Fruit fly (Drosophila melanogaster) whole organism, embryonic: Measurements from ENCODE around the gene scpr-A.

Experiments used
- Bdp1 ChIP-seq: fragments of 200-800 bp; sonication (Bioruptor generic); optimal IDR thresholded peaks from 3 replicates; lab custom pipeline; 2016; ENCODE audit warnings: missing biosample characterization, missing genetic modification characterization
- CG10321 ChIP-seq: fragments of 200-800 bp; sonication (Bioruptor generic); IDR thresholded peaks from 2 replicates; pipeline ENCODE4 v1.3.6; 2022; ENCODE audit warnings: missing biosample characterization, missing genetic modification characterization
- CG11085 ChIP-seq: fragments of 200-800 bp; sonication (Bioruptor generic); IDR thresholded peaks from 2 replicates; pipeline ENCODE4 v1.3.6; 2022; ENCODE audit warnings: missing biosample characterization, missing genetic modification characterization
- CG11093 ChIP-seq: fragments of 200-800 bp; sonication (Bioruptor generic); IDR thresholded peaks from 3 replicates; pipeline ENCODE4 v1.3.6; 2022; ENCODE audit warnings: missing biosample characterization, missing genetic modification characterization
- CG12236 ChIP-seq: fragments of 200-800 bp; sonication (Bioruptor generic); optimal IDR thresholded peaks from 2 replicates; lab custom pipeline; 2016; ENCODE audit warnings: missing biosample characterization, missing genetic modification characterization
- CG13296 ChIP-seq: fragments of 200-800 bp; sonication (Bioruptor generic); optimal IDR thresholded peaks from 3 replicates; lab custom pipeline; 2018; ENCODE audit warnings: missing biosample characterization, mild to moderate bottlenecking, missing genetic modification characterization
- CG13775 ChIP-seq: fragments of 200-800 bp; sonication (Bioruptor generic); optimal IDR thresholded peaks from 3 replicates; lab custom pipeline; 2017; ENCODE audit warnings: missing biosample characterization, mild to moderate bottlenecking, missing genetic modification characterization
- CG15269 ChIP-seq: fragments of 200-800 bp; sonication (Bioruptor generic); optimal IDR thresholded peaks from 2 replicates; lab custom pipeline; 2018; ENCODE audit warnings: missing biosample characterization, mild to moderate bottlenecking, missing genetic modification characterization, moderate library complexity
- CG1603 ChIP-seq: fragments of 200-800 bp; sonication (Bioruptor generic); optimal IDR thresholded peaks from 2 replicates; lab custom pipeline; 2019; ENCODE audit warnings: missing biosample characterization, mild to moderate bottlenecking, missing genetic modification characterization, moderate library complexity
- CG1647 ChIP-seq: fragments of 200-800 bp; sonication (Bioruptor generic); optimal IDR thresholded peaks from 3 replicates; lab custom pipeline; 2016; ENCODE audit warnings: missing biosample characterization, missing genetic modification characterization
- CG17568 ChIP-seq: fragments of 200-800 bp; sonication (Bioruptor generic); optimal IDR thresholded peaks from 2 replicates; lab custom pipeline; 2018; ENCODE audit warnings: missing biosample characterization, mild to moderate bottlenecking, missing genetic modification characterization, moderate library complexity
- CG2116 ChIP-seq: fragments of 200-800 bp; sonication (Bioruptor generic); optimal IDR thresholded peaks from 3 replicates; lab custom pipeline; 2018; ENCODE audit warnings: missing biosample characterization, mild to moderate bottlenecking, missing genetic modification characterization
- CG2199 ChIP-seq: fragments of 200-800 bp; sonication (Bioruptor generic); IDR thresholded peaks from 3 replicates; pipeline ENCODE4 v1.3.6; 2022; ENCODE audit warnings: missing biosample characterization, missing genetic modification characterization
- CG30431 ChIP-seq: fragments of 200-800 bp; sonication (Bioruptor generic); optimal IDR thresholded peaks from 2 replicates; lab custom pipeline; 2017; ENCODE audit warnings: missing biosample characterization, missing genetic modification characterization
- CG4282 ChIP-seq: fragments of 200-800 bp; sonication (Bioruptor generic); optimal IDR thresholded peaks from 2 replicates; lab custom pipeline; 2016; ENCODE audit warnings: missing biosample characterization, missing genetic modification characterization
- CG9437 ChIP-seq: fragments of 200-800 bp; sonication (Bioruptor generic); optimal IDR thresholded peaks from 2 replicates; lab custom pipeline; 2018; ENCODE audit warnings: missing biosample characterization, mild to moderate bottlenecking, missing genetic modification characterization
- Camta ChIP-seq: fragments of 200-800 bp; sonication (Bioruptor generic); optimal IDR thresholded peaks from 2 replicates; lab custom pipeline; 2016; ENCODE audit warnings: missing biosample characterization, missing genetic modification characterization
- CrebB ChIP-seq: fragments of 200-800 bp; sonication (Bioruptor generic); optimal IDR thresholded peaks from 3 replicates; lab custom pipeline; 2018; ENCODE audit warnings: missing biosample characterization, mild to moderate bottlenecking, missing genetic modification characterization
- Dek ChIP-seq: fragments of 200-800 bp; sonication (Bioruptor generic); optimal IDR thresholded peaks from 3 replicates; lab custom pipeline; 2019; ENCODE audit warnings: missing biosample characterization, mild to moderate bottlenecking, missing genetic modification characterization, moderate library complexity
- E2f1 ChIP-seq: fragments of 200-800 bp; sonication (Bioruptor generic); IDR thresholded peaks from 2 replicates; pipeline ENCODE4 v1.3.6; 2022; ENCODE audit warnings: missing biosample characterization, missing genetic modification characterization
- Fer1 ChIP-seq: fragments of 200-800 bp; sonication (Bioruptor generic); optimal IDR thresholded peaks from 2 replicates; lab custom pipeline; 2017; ENCODE audit warnings: missing biosample characterization, mild to moderate bottlenecking, missing genetic modification characterization
- Gsc ChIP-seq: fragments of 200-800 bp; sonication (Bioruptor generic); IDR thresholded peaks from 2 replicates; pipeline ENCODE4 v1.3.6; 2022; ENCODE audit warnings: missing biosample characterization, missing genetic modification characterization
- Med ChIP-seq: fragments of 200-800 bp; sonication (Bioruptor generic); peaks from one replicate; lab custom pipeline; 2016; ENCODE audit warnings: missing biosample characterization, missing genetic modification characterization, mild to moderate bottlenecking, inconsistent platforms, moderate library complexity
- Poxn ChIP-seq: fragments of 200-800 bp; sonication (Bioruptor generic); IDR thresholded peaks from 2 replicates; pipeline ENCODE4 v1.3.6; 2022; ENCODE audit warnings: missing biosample characterization, missing genetic modification characterization
- Sin3A ChIP-seq: fragments of >200 bp; optimal IDR thresholded peaks from 2 replicates; lab custom pipeline; 2018
- Xbp1 ChIP-seq: fragments of 200-800 bp; sonication (Bioruptor generic); optimal IDR thresholded peaks from 3 replicates; lab custom pipeline; 2016; ENCODE audit warnings: missing biosample characterization, mild to moderate bottlenecking, missing genetic modification characterization
- aop ChIP-seq: fragments of 200-800 bp; sonication (Bioruptor generic); IDR thresholded peaks from 2 replicates; pipeline ENCODE4 v1.3.6; 2022; ENCODE audit warnings: missing biosample characterization, missing genetic modification characterization
- bab2 ChIP-seq: fragments of 200-800 bp; sonication (Bioruptor generic); optimal IDR thresholded peaks from 2 replicates; lab custom pipeline; 2016; ENCODE audit warnings: missing biosample characterization, missing genetic modification characterization
- bigmax ChIP-seq: fragments of 200-800 bp; sonication (Bioruptor generic); optimal IDR thresholded peaks from 2 replicates; lab custom pipeline; 2018; ENCODE audit warnings: missing biosample characterization, mild to moderate bottlenecking, missing genetic modification characterization
- br ChIP-seq: fragments of >200 bp; optimal IDR thresholded peaks from 2 replicates; lab custom pipeline; 2017
- dmrt99B ChIP-seq: fragments of 200-800 bp; sonication (Bioruptor generic); optimal IDR thresholded peaks from 2 replicates; lab custom pipeline; 2018; ENCODE audit warnings: missing biosample characterization, mild to moderate bottlenecking, missing genetic modification characterization, moderate library complexity
- esg ChIP-seq: fragments of 200-800 bp; sonication (Bioruptor generic); conservative IDR thresholded peaks from 2 replicates; pipeline ENCODE4 v1.3.6; 2022; ENCODE audit warnings: missing biosample characterization, missing genetic modification characterization
- fd102C ChIP-seq: fragments of 200-800 bp; sonication (Bioruptor generic); optimal IDR thresholded peaks from 2 replicates; lab custom pipeline; 2018; ENCODE audit warnings: missing biosample characterization, mild to moderate bottlenecking, missing genetic modification characterization, moderate library complexity
- grau ChIP-seq: fragments of 200-800 bp; optimal IDR thresholded peaks from 3 replicates; lab custom pipeline; 2019; ENCODE audit warnings: missing biosample characterization, mild to moderate bottlenecking, missing genetic modification characterization, moderate library complexity
- grn ChIP-seq: fragments of 200-800 bp; sonication (Bioruptor generic); optimal IDR thresholded peaks from 3 replicates; lab custom pipeline; 2017; ENCODE audit warnings: missing biosample characterization, missing genetic modification characterization
- gsb-n ChIP-seq: fragments of 200-800 bp; sonication (Bioruptor generic); optimal IDR thresholded peaks from 3 replicates; lab custom pipeline; 2018; ENCODE audit warnings: missing biosample characterization, mild to moderate bottlenecking, missing genetic modification characterization
- gt ChIP-seq: fragments of 200-800 bp; sonication (Bioruptor generic); IDR thresholded peaks from 2 replicates; pipeline ENCODE4 v1.3.6; 2022; ENCODE audit warnings: missing biosample characterization, missing genetic modification characterization
- hb ChIP-seq: fragments of 200-800 bp; sonication (Bioruptor generic); IDR thresholded peaks from 3 replicates; pipeline ENCODE4 v1.3.6; 2022; ENCODE audit warnings: missing biosample characterization, missing genetic modification characterization; ENCODE audit not compliant: partially characterized antibody
- jigr1 ChIP-seq: fragments of 200-800 bp; sonication (Bioruptor generic); IDR thresholded peaks from 3 replicates; pipeline ENCODE4 v1.3.6; 2022; ENCODE audit warnings: missing biosample characterization, missing genetic modification characterization
- ken ChIP-seq: fragments of 200-800 bp; sonication (Bioruptor generic); IDR thresholded peaks from 3 replicates; pipeline ENCODE4 v1.3.6; 2022; ENCODE audit warnings: missing biosample characterization, missing genetic modification characterization
- kni ChIP-seq: fragments of 200-800 bp; sonication (Bioruptor generic); optimal IDR thresholded peaks from 3 replicates; lab custom pipeline; 2017; ENCODE audit warnings: mild to moderate bottlenecking, missing biosample characterization, missing genetic modification reagents, missing genetic modification characterization
- nerfin-1 ChIP-seq: fragments of 200-800 bp; sonication (Bioruptor generic); optimal IDR thresholded peaks from 3 replicates; lab custom pipeline; 2019; ENCODE audit warnings: missing biosample characterization, mild to moderate bottlenecking, missing genetic modification characterization, moderate library complexity
- schlank ChIP-seq: fragments of 200-800 bp; sonication (Bioruptor generic); optimal IDR thresholded peaks from 2 replicates; lab custom pipeline; 2018; ENCODE audit warnings: missing biosample characterization, mild to moderate bottlenecking, missing genetic modification characterization
- sd ChIP-seq: fragments of 200-800 bp; sonication (Bioruptor generic); optimal IDR thresholded peaks from 3 replicates; lab custom pipeline; 2018; ENCODE audit warnings: missing biosample characterization, mild to moderate bottlenecking, missing genetic modification characterization, moderate library complexity
- tin ChIP-seq: fragments of 200-800 bp; sonication (Bioruptor generic); optimal IDR thresholded peaks from 3 replicates; lab custom pipeline; 2016; ENCODE audit warnings: missing biosample characterization, missing genetic modification characterization
- unc-4 ChIP-seq: fragments of 200-800 bp; sonication (Bioruptor generic); IDR thresholded peaks from 2 replicates; pipeline ENCODE4 v1.3.6; 2022; ENCODE audit warnings: missing biosample characterization, missing genetic modification characterization; ENCODE audit not compliant: partially characterized antibody
- wek ChIP-seq: fragments of 200-800 bp; sonication (Bioruptor generic); optimal IDR thresholded peaks from 3 replicates; lab custom pipeline; 2018; ENCODE audit warnings: missing biosample characterization, mild to moderate bottlenecking, missing genetic modification characterization, moderate library complexity
- wor ChIP-seq: fragments of 200-800 bp; sonication (Bioruptor generic); IDR thresholded peaks from 2 replicates; pipeline ENCODE4 v1.3.6; 2022; ENCODE audit warnings: missing biosample characterization, missing genetic modification characterization

Gene scpr-A

dm6 chr3R:11236041-11236440, 4.9 kb upstream of the scpr-A start, which contains the start of gene CG31441 (continued):
- no peak for TF ChIP-seq esg
- no peak for TF ChIP-seq CG13775 (GFP tag; lab: Kevin White, UChicago)
- peak; percentile 56; the same call in 1 of the 2 replicates for TF ChIP-seq unc-4 (GFP tag; lab: Robert Waterston, UW)
- TF ChIP-seq CG12236 (GFP tag; lab: Kevin White, UChicago): no peak
- TF ChIP-seq aop: no peak
- TF ChIP-seq CG4282 (GFP tag; lab: Kevin White, UChicago): no peak
- TF ChIP-seq grau (tag; lab: Kevin White, UChicago): no peak
- TF ChIP-seq wor (GFP tag; lab: Robert Waterston, UW): no peak
- no peak for TF ChIP-seq bigmax (GFP tag; lab: Kevin White, UChicago)
- no peak for TF ChIP-seq gt (GFP tag; lab: Robert Waterston, UW)
- TF ChIP-seq nerfin-1 (tag; lab: Kevin White, UChicago): no peak
- TF ChIP-seq Xbp1 (GFP tag; lab: Kevin White, UChicago): no peak
- TF ChIP-seq gsb-n: no peak
- TF ChIP-seq dmrt99B: no peak
- TF ChIP-seq br: no peak
- TF ChIP-seq Med: peak; percentile 32
- TF ChIP-seq Bdp1: no peak
- TF ChIP-seq CG11093 (GFP tag; lab: Robert Waterston, UW): no peak
- no peak for TF ChIP-seq CG11085 (GFP tag; lab: Robert Waterston, UW)
- no peak for TF ChIP-seq bab2 (GFP tag; lab: Kevin White, UChicago)
- no peak for TF ChIP-seq schlank (tag; lab: Kevin White, UChicago)
- TF ChIP-seq kni (GFP tag; lab: Kevin White, UChicago): no peak
- TF ChIP-seq CrebB (tag; lab: Kevin White, UChicago): no peak
- no peak for TF ChIP-seq fd102C (GFP tag; lab: Kevin White, UChicago)
- no peak for TF ChIP-seq tin (GFP tag; lab: Kevin White, UChicago)
- TF ChIP-seq Camta (GFP tag; lab: Kevin White, UChicago): no peak
- TF ChIP-seq Dek (tag; lab: Kevin White, UChicago): no peak
- TF ChIP-seq CG2116 (GFP tag; lab: Kevin White, UChicago): peak; percentile 42
- TF ChIP-seq CG1603 (tag; lab: Kevin White, UChicago): peak; percentile 34
- no peak for TF ChIP-seq CG10321 (GFP tag; lab: Robert Waterston, UW)
- TF ChIP-seq grn (GFP tag; lab: Kevin White, UChicago): no peak
- TF ChIP-seq CG2199 (GFP tag; lab: Robert Waterston, UW): no peak
- no peak for TF ChIP-seq CG1647 (GFP tag; lab: Kevin White, UChicago)
- TF ChIP-seq CG15269 (tag; lab: Kevin White, UChicago): no peak
- no peak for TF ChIP-seq CG30431 (GFP tag; lab: Kevin White, UChicago)
- no peak for TF ChIP-seq Poxn
- no peak for TF ChIP-seq CG17568 (GFP tag; lab: Kevin White, UChicago)
- TF ChIP-seq CG9437 (GFP tag; lab: Kevin White, UChicago): no peak
- no peak for TF ChIP-seq Gsc (GFP tag; lab: Robert Waterston, UW)
- TF ChIP-seq CG13296 (GFP tag; lab: Kevin White, UChicago): no peak
- no peak for TF ChIP-seq sd (tag; lab: Kevin White, UChicago)
- TF ChIP-seq wek (GFP tag; lab: Kevin White, UChicago): no peak
- TF ChIP-seq Fer1: peak; percentile 2
- no peak for TF ChIP-seq hb (GFP tag; lab: Robert Waterston, UW)
- TF ChIP-seq Sin3A (lab: Kevin White, UChicago): no peak
- TF ChIP-seq jigr1 (GFP tag; lab: Robert Waterston, UW): no peak
- no peak for TF ChIP-seq E2f1
- TF ChIP-seq ken (GFP tag; lab: Robert Waterston, UW): no peak
- TF ChIP-seq, all 482 proteins: peak for 45
